Fruit fly (Drosophila melanogaster): Measurements from ENCODE around the gene upd3.

Gene upd3

dm6 chrX:18276485-18277321 lies at the start of gene upd3:
Gene upd3 (plus strand): TSS chrX:18277233.
- peak; percentile 55 for TF ChIP-seq Dif (GFP tag; optimal IDR thresholded peaks at IDR 0.05; ENCODE audit: partially characterized antibody)
- peak in 1 of 2 experiments; percentile 49 for TF ChIP-seq dl (GFP tag; optimal IDR thresholded peaks at IDR 0.05; ENCODE audit: insufficient read depth in 1 of 2, partially characterized antibody in 2 of 2)
- no peak for TF ChIP-seq woc (GFP tag; optimal IDR thresholded peaks at IDR 0.05)

- TF ChIP-seq fru (GFP tag; optimal IDR thresholded peaks at IDR 0.05): no peak
- TF ChIP-seq Hr83 (GFP tag; optimal IDR thresholded peaks at IDR 0.05; ENCODE audit: poor library complexity, severe bottlenecking): no peak
- no peak for TF ChIP-seq sv (GFP tag; optimal IDR thresholded peaks at IDR 0.05)
- TF ChIP-seq h (GFP tag; optimal IDR thresholded peaks at IDR 0.05): no peak
- no peak for TF ChIP-seq Jra (GFP tag; optimal IDR thresholded peaks at IDR 0.05)
- TF ChIP-seq psq (GFP tag; optimal IDR thresholded peaks at IDR 0.05): no peak
- TF ChIP-seq HLH106 (tag; optimal IDR thresholded peaks at IDR 0.05): no peak
- no peak for TF ChIP-seq OdsH (GFP tag; optimal IDR thresholded peaks at IDR 0.05)
- no peak for TF ChIP-seq pan (optimal IDR thresholded peaks at IDR 0.05)
- TF ChIP-seq Sp1 (GFP tag; optimal IDR thresholded peaks at IDR 0.05): no peak
- no peak for TF ChIP-seq tai (GFP tag; optimal IDR thresholded peaks at IDR 0.05)
- TF ChIP-seq GATAd (GFP tag; optimal IDR thresholded peaks at IDR 0.05): no peak
- TF ChIP-seq br (GFP tag; optimal IDR thresholded peaks at IDR 0.05): no peak
- TF ChIP-seq Dfd (GFP tag; optimal IDR thresholded peaks at IDR 0.05): no peak
- no peak for TF ChIP-seq Mio (GFP tag; optimal IDR thresholded peaks at IDR 0.05)
- no peak for TF ChIP-seq lola (GFP tag; optimal IDR thresholded peaks at IDR 0.05)
Measured at dm6 chrX:18237886-18238285, 39.1 kb upstream of the upd3 start.

dm6 chrX:18238449-18238848 lies 38.6 kb upstream of the upd3 start:
- no peak for TF ChIP-seq N (GFP tag; optimal IDR thresholded peaks at IDR 0.05)
- TF ChIP-seq sv (GFP tag; optimal IDR thresholded peaks at IDR 0.05): no peak
- no peak for TF ChIP-seq dmrt93B (GFP tag; optimal IDR thresholded peaks at IDR 0.05)
- TF ChIP-seq usp (GFP tag; optimal IDR thresholded peaks at IDR 0.05): no peak
- no peak for TF ChIP-seq Hnf4 (GFP tag; optimal IDR thresholded peaks at IDR 0.05)
- TF ChIP-seq Mio (GFP tag; optimal IDR thresholded peaks at IDR 0.05): no peak
- TF ChIP-seq Hr83 (GFP tag; optimal IDR thresholded peaks at IDR 0.05; ENCODE audit: poor library complexity, severe bottlenecking): no peak
- no peak for TF ChIP-seq tai (GFP tag; optimal IDR thresholded peaks at IDR 0.05)
- no peak for TF ChIP-seq psq (GFP tag; optimal IDR thresholded peaks at IDR 0.05)
- no peak for TF ChIP-seq CG9705 (GFP tag; optimal IDR thresholded peaks at IDR 0.05)
- no peak for TF ChIP-seq Hr78 (GFP tag; optimal IDR thresholded peaks at IDR 0.05)

- TF ChIP-seq sage (GFP tag; optimal IDR thresholded peaks at IDR 0.05) (no peak), ey (GFP tag; optimal IDR thresholded peaks at IDR 0.05) (no peak), Vsx2 (GFP tag; optimal IDR thresholded peaks at IDR 0.05; ENCODE audit: partially characterized antibody) (peak; percentile 42), brk (GFP tag; optimal IDR thresholded peaks at IDR 0.05) (no peak), dsf (GFP tag; optimal IDR thresholded peaks at IDR 0.05; ENCODE audit: borderline replicate concordance) (no peak), br (GFP tag; optimal IDR thresholded peaks at IDR 0.05) (no peak), pan (optimal IDR thresholded peaks at IDR 0.05) (no peak), Jra (GFP tag; optimal IDR thresholded peaks at IDR 0.05) (no peak), dmrt93B (GFP tag; optimal IDR thresholded peaks at IDR 0.05) (no peak), foxo (GFP tag; optimal IDR thresholded peaks at IDR 0.05) (no peak), Abd-B (GFP tag; optimal IDR thresholded peaks at IDR 0.05) (no peak), rgr (GFP tag; optimal IDR thresholded peaks at IDR 0.05) (no peak), Hr83 (GFP tag; optimal IDR thresholded peaks at IDR 0.05; ENCODE audit: poor library complexity, severe bottlenecking) (no peak), Dif (GFP tag; optimal IDR thresholded peaks at IDR 0.05; ENCODE audit: partially characterized antibody) (peak; percentile 62), CG9705 (GFP tag; optimal IDR thresholded peaks at IDR 0.05) (no peak), CG32264 (GFP tag; optimal IDR thresholded peaks at IDR 0.05) (no peak), OdsH (GFP tag; optimal IDR thresholded peaks at IDR 0.05) (no peak), Rel (GFP tag; optimal IDR thresholded peaks at IDR 0.05) (no peak), Rel (tag; optimal IDR thresholded peaks at IDR 0.05) (no peak), fru (GFP tag; optimal IDR thresholded peaks at IDR 0.05) (peak; percentile 14), psq (GFP tag; optimal IDR thresholded peaks at IDR 0.05) (no peak), lola (GFP tag; optimal IDR thresholded peaks at IDR 0.05) (peak; percentile 60), CrebA (GFP tag; optimal IDR thresholded peaks at IDR 0.05; ENCODE audit: borderline replicate concordance) (no peak), tai (GFP tag; optimal IDR thresholded peaks at IDR 0.05) (no peak), h (GFP tag; optimal IDR thresholded peaks at IDR 0.05) (peak; percentile 75), usp (GFP tag; optimal IDR thresholded peaks at IDR 0.05) (no peak), GATAd (GFP tag; optimal IDR thresholded peaks at IDR 0.05) (no peak), N (GFP tag; optimal IDR thresholded peaks at IDR 0.05) (peak; percentile 3), dl (GFP tag; optimal IDR thresholded peaks at IDR 0.05; ENCODE audit: insufficient read depth in 1 of 2, partially characterized antibody in 2 of 2) (peak in 1 of 2 experiments; percentile 6), sv (GFP tag; optimal IDR thresholded peaks at IDR 0.05) (no peak), Myc (optimal IDR thresholded peaks at IDR 0.05) (peak; percentile 83), Dfd (GFP tag; optimal IDR thresholded peaks at IDR 0.05) (no peak), Sp1 (GFP tag; optimal IDR thresholded peaks at IDR 0.05) (no peak), jim (GFP tag; optimal IDR thresholded peaks at IDR 0.05) (no peak)
Measured at dm6 chrX:18239301-18239700, 37.7 kb upstream of the upd3 start.

Measured in whole organism, wandering third instar larva.